Fruit fly (Drosophila melanogaster): ENCODE results near the gene pigeon.

The pigeon gene

dm6 chr2L:19212401-19212800 lies 26.6 kb downstream of the pigeon start:
- TF ChIP-seq pum (GFP tag; optimal IDR thresholded peaks at IDR 0.05) (no peak), sens (GFP tag) (peak; percentile 87), CG31441 (GFP tag; IDR thresholded peaks at IDR 0.05) (no peak), ranshi (GFP tag; IDR thresholded peaks at IDR 0.05) (0 out of 2 replicates have a peak, but pooled peaks have one; percentile 42), zen2 (GFP tag; IDR thresholded peaks at IDR 0.05; ENCODE audit: partially characterized antibody) (no peak), Vsx1 (GFP tag; optimal IDR thresholded peaks at IDR 0.05) (no peak), pho (GFP tag; optimal IDR thresholded peaks at IDR 0.05) (no peak), chif (GFP tag; optimal IDR thresholded peaks at IDR 0.05) (peak in 1 of 2 experiments; percentile 5), sd (tag; optimal IDR thresholded peaks at IDR 0.05) (no peak), sima (GFP tag; optimal IDR thresholded peaks at IDR 0.05) (no peak), D19A (tag; optimal IDR thresholded peaks at IDR 0.05) (no peak), ttk (GFP tag; IDR thresholded peaks at IDR 0.05) (no peak), CG6254 (GFP tag; optimal IDR thresholded peaks at IDR 0.05) (no peak), tgo (GFP tag; IDR thresholded peaks at IDR 0.05) (no peak), pnt (GFP tag; optimal IDR thresholded peaks at IDR 0.05) (peak; percentile 2), nerfin-2 (GFP tag; IDR thresholded peaks at IDR 0.05; ENCODE audit: partially characterized antibody) (no peak), grau (tag; optimal IDR thresholded peaks at IDR 0.05) (peak; percentile 2), Chrac-16 (GFP tag; optimal IDR thresholded peaks at IDR 0.05) (no peak), Gsc (GFP tag; IDR thresholded peaks at IDR 0.05) (no peak), Taf1 (GFP tag; IDR thresholded peaks at IDR 0.05) (no peak), CG11398 (GFP tag; optimal IDR thresholded peaks at IDR 0.05) (no peak), CG2120 (GFP tag; optimal IDR thresholded peaks at IDR 0.05) (peak; percentile 14), crol (GFP tag; IDR thresholded peaks at IDR 0.05) (no peak), otp (GFP tag; IDR thresholded peaks at IDR 0.05) (peak; percentile 18; the same call in 1 of the 3 replicates), CkIIα-i1 (GFP tag; IDR thresholded peaks at IDR 0.05) (no peak), HmgZ (tag; optimal IDR thresholded peaks at IDR 0.05) (no peak), gem (tag; optimal IDR thresholded peaks at IDR 0.05) (peak; percentile 54), CG11504 (tag; optimal IDR thresholded peaks at IDR 0.05) (peak; percentile 40), Dp (GFP tag; optimal IDR thresholded peaks at IDR 0.05) (no peak), CG8290 (GFP tag; optimal IDR thresholded peaks at IDR 0.05) (no peak), CG8290 (tag; optimal IDR thresholded peaks at IDR 0.05) (no peak), fru (optimal IDR thresholded peaks at IDR 0.05) (no peak), CG12942 (GFP tag; optimal IDR thresholded peaks at IDR 0.05) (no peak), D (optimal IDR thresholded peaks at IDR 0.05) (no peak), D (GFP tag; optimal IDR thresholded peaks at IDR 0.05) (no peak), ara (GFP tag; IDR thresholded peaks at IDR 0.05) (0 out of 2 replicates have a peak, but pooled peaks have one; percentile 1), nom (GFP tag; optimal IDR thresholded peaks at IDR 0.05) (no peak), CG14014 (GFP tag; IDR thresholded peaks at IDR 0.05) (no peak), Oli (tag; optimal IDR thresholded peaks at IDR 0.05) (peak; percentile 17), da (GFP tag; optimal IDR thresholded peaks at IDR 0.05) (no peak), tin (GFP tag; optimal IDR thresholded peaks at IDR 0.05) (peak; percentile 11), Poxn (GFP tag; IDR thresholded peaks at IDR 0.05) (no peak), CG17328 (GFP tag; IDR thresholded peaks at IDR 0.05) (no peak), dpn (GFP tag; optimal IDR thresholded peaks at IDR 0.05) (peak in 1 of 2 experiments; percentile 14), CG15601 (tag; optimal IDR thresholded peaks at IDR 0.05) (no peak), fd64A (GFP tag; optimal IDR thresholded peaks at IDR 0.05) (no peak), pan (optimal IDR thresholded peaks at IDR 0.05) (no peak), pan (GFP tag; optimal IDR thresholded peaks at IDR 0.05 in 1 of 2, IDR thresholded peaks at IDR 0.05 in 1 of 2) (no peak), Dref (GFP tag; IDR thresholded peaks at IDR 0.05) (no peak), Mrtf (GFP tag; IDR thresholded peaks at IDR 0.05) (no peak), Ada2b (GFP tag; IDR thresholded peaks at IDR 0.05) (no peak), en (GFP tag; optimal IDR thresholded peaks at IDR 0.05) (no peak), Lim3 (GFP tag; IDR thresholded peaks at IDR 0.05) (no peak), Med (GFP tag) (peak; percentile 31)
